Worm (Caenorhabditis elegans) whole organism, late embryonic: ENCODE measurements around the gene F40F8.12.

Experiments used
- C08G9.2 ChIP-seq: sonication (generic microtip); optimal IDR thresholded peaks from 2 replicates; lab custom pipeline; 2016; ENCODE audit warnings: mild to moderate bottlenecking, missing genetic modification characterization, moderate library complexity, missing compliant biosample characterization
- C38D4.7 ChIP-seq: fragments of 200-800 bp; sonication (Bioruptor generic); optimal IDR thresholded peaks from 2 replicates; lab custom pipeline; 2018; ENCODE audit warnings: mild to moderate bottlenecking, missing genetic modification characterization, moderate library complexity, missing compliant biosample characterization
- F13H6.1 ChIP-seq: sonication (generic microtip); optimal IDR thresholded peaks from 2 replicates; lab custom pipeline; 2016; ENCODE audit warnings: missing genetic modification characterization, missing compliant biosample characterization
- K02D7.2 ChIP-seq: sonication (generic microtip); optimal IDR thresholded peaks from 2 replicates; lab custom pipeline; 2017; ENCODE audit warnings: mild to moderate bottlenecking, missing genetic modification characterization, missing compliant biosample characterization
- K09A11.1 ChIP-seq: sonication (generic microtip); optimal IDR thresholded peaks from 2 replicates; lab custom pipeline; 2017; ENCODE audit warnings: antibody characterized with exemption, mild to moderate bottlenecking, missing genetic modification characterization, missing compliant biosample characterization; ENCODE audit not compliant: insufficient read depth
- T23F11.4 ChIP-seq: fragments of 200-800 bp; sonication (Bioruptor generic); optimal IDR thresholded peaks from 2 replicates; lab custom pipeline; 2018; ENCODE audit warnings: mild to moderate bottlenecking, missing genetic modification characterization, missing compliant biosample characterization
- ahr-1 ChIP-seq: sonication (generic microtip); optimal IDR thresholded peaks from 2 replicates; lab custom pipeline; 2016; ENCODE audit warnings: missing genetic modification characterization, missing compliant biosample characterization
- ama-1 ChIP-seq: fragments of 150-350 bp; optimal IDR thresholded peaks from 2 replicates; lab custom pipeline; 2014
- ceh-18 ChIP-seq: sonication (generic microtip); optimal IDR thresholded peaks from 2 replicates; lab custom pipeline; 2016; ENCODE audit warnings: missing genetic modification characterization, missing compliant biosample characterization
- ceh-2 ChIP-seq: sonication (generic microtip); optimal IDR thresholded peaks from 2 replicates; lab custom pipeline; 2016; ENCODE audit warnings: missing genotype, missing genetic modification characterization, missing compliant biosample characterization
- ceh-22 ChIP-seq: sonication (generic microtip); optimal IDR thresholded peaks from 2 replicates; lab custom pipeline; 2017; ENCODE audit warnings: missing biosample characterization, missing genetic modification characterization
- ceh-24 ChIP-seq: sonication (generic microtip); optimal IDR thresholded peaks from 2 replicates; lab custom pipeline; 2016; ENCODE audit warnings: mild to moderate bottlenecking, missing genetic modification characterization, missing compliant biosample characterization
- ceh-30 ChIP-seq: fragments of 150-350 bp; optimal IDR thresholded peaks from 2 replicates; lab custom pipeline; 2014; ENCODE audit warnings: missing biosample characterization, missing genetic modification characterization
- ceh-31 ChIP-seq: sonication (generic microtip); optimal IDR thresholded peaks from 2 replicates; lab custom pipeline; 2016; ENCODE audit warnings: missing genetic modification characterization, missing compliant biosample characterization
- ceh-48 ChIP-seq: sonication (generic microtip); optimal IDR thresholded peaks from 2 replicates; lab custom pipeline; 2016; ENCODE audit warnings: missing genetic modification characterization, inconsistent platforms, missing compliant biosample characterization
- ceh-9 ChIP-seq: sonication (generic microtip); optimal IDR thresholded peaks from 2 replicates; lab custom pipeline; 2016; ENCODE audit warnings: mild to moderate bottlenecking, missing genetic modification characterization, inconsistent platforms, missing compliant biosample characterization
- che-1 ChIP-seq: sonication (generic microtip); optimal IDR thresholded peaks from 2 replicates; lab custom pipeline; 2016; ENCODE audit warnings: mild to moderate bottlenecking, missing genetic modification characterization, missing compliant biosample characterization
- ets-4 ChIP-seq: sonication (generic microtip); optimal IDR thresholded peaks from 2 replicates; lab custom pipeline; 2016; ENCODE audit warnings: missing genetic modification characterization, missing compliant biosample characterization
- eyg-1 ChIP-seq: sonication (generic microtip); optimal IDR thresholded peaks from 2 replicates; lab custom pipeline; 2016; ENCODE audit warnings: missing genotype, missing genetic modification characterization, missing compliant biosample characterization
- fkh-6 ChIP-seq: sonication (generic microtip); optimal IDR thresholded peaks from 2 replicates; lab custom pipeline; 2016; ENCODE audit warnings: missing genetic modification characterization, missing compliant biosample characterization
- gmeb-2 ChIP-seq: sonication (generic microtip); optimal IDR thresholded peaks from 2 replicates; lab custom pipeline; 2016; ENCODE audit warnings: missing genetic modification characterization, inconsistent platforms, missing compliant biosample characterization
- hlh-6 ChIP-seq: sonication (generic microtip); optimal IDR thresholded peaks from 2 replicates; lab custom pipeline; 2016; ENCODE audit warnings: missing genotype, missing genetic modification characterization, missing compliant biosample characterization
- lim-6 ChIP-seq: sonication (generic microtip); optimal IDR thresholded peaks from 2 replicates; lab custom pipeline; 2016; ENCODE audit warnings: missing genetic modification characterization, missing compliant biosample characterization
- lin-11 ChIP-seq: fragments of 200-800 bp; sonication (Bioruptor generic); optimal IDR thresholded peaks from 2 replicates; lab custom pipeline; 2018; ENCODE audit warnings: mild to moderate bottlenecking, missing genetic modification characterization, missing compliant biosample characterization
- madf-2 ChIP-seq: sonication (generic microtip); optimal IDR thresholded peaks from 2 replicates; lab custom pipeline; 2017; ENCODE audit warnings: missing genetic modification characterization, missing compliant biosample characterization
- nfya-1 ChIP-seq: sonication (generic microtip); optimal IDR thresholded peaks from 2 replicates; lab custom pipeline; 2017; ENCODE audit warnings: missing genetic modification characterization, mild to moderate bottlenecking, missing compliant biosample characterization, antibody characterized with exemption, moderate library complexity
- npax-4 ChIP-seq: sonication (generic microtip); optimal IDR thresholded peaks from 2 replicates; lab custom pipeline; 2016; ENCODE audit warnings: missing genetic modification characterization, missing compliant biosample characterization
- odd-2 ChIP-seq: sonication (generic microtip); optimal IDR thresholded peaks from 2 replicates; lab custom pipeline; 2017; ENCODE audit warnings: antibody characterized with exemption, mild to moderate bottlenecking, missing genetic modification characterization, missing compliant biosample characterization
- pag-3 ChIP-seq: sonication (generic microtip); optimal IDR thresholded peaks from 2 replicates; lab custom pipeline; 2016; ENCODE audit warnings: missing compliant biosample characterization, missing genetic modification characterization, borderline replicate concordance
- pha-2 ChIP-seq: sonication (generic microtip); optimal IDR thresholded peaks from 2 replicates; lab custom pipeline; 2017; ENCODE audit warnings: mild to moderate bottlenecking, missing genetic modification characterization, missing compliant biosample characterization
- ttx-3 ChIP-seq: sonication (generic microtip); optimal IDR thresholded peaks from 2 replicates; lab custom pipeline; 2016; ENCODE audit warnings: missing genetic modification reagents, missing genetic modification characterization, missing compliant biosample characterization
- unc-3 ChIP-seq, 2 experiments: fragments of 200-800 bp in 1 of 2; sonication (Bioruptor generic) in 1 of 2; sonication (generic microtip) in 1 of 2; conservative IDR thresholded peaks in 1 of 2; optimal IDR thresholded peaks in 1 of 2; 2 replicates each; pipeline versions ENCODE4 v1.3.6 to Lab custom; 2016 to 2022; ENCODE audit warnings: missing compliant biosample characterization in 2 of 2, missing genetic modification characterization in 2 of 2, missing genetic modification reagents in 1 of 2
- unc-42 ChIP-seq: sonication (generic microtip); optimal IDR thresholded peaks from 2 replicates; lab custom pipeline; 2016; ENCODE audit warnings: missing genotype, missing genetic modification characterization, missing compliant biosample characterization
- unc-55 ChIP-seq: sonication (generic microtip); optimal IDR thresholded peaks from 2 replicates; lab custom pipeline; 2017; ENCODE audit warnings: missing biosample characterization, missing genetic modification reagents, missing genetic modification characterization
- ztf-16 ChIP-seq: sonication (generic microtip); optimal IDR thresholded peaks from 2 replicates; lab custom pipeline; 2017; ENCODE audit warnings: missing genetic modification characterization, missing compliant biosample characterization

F40F8.12 gene

ce11 chrII:11135773-11136172 is 6.2 kb downstream of the F40F8.12 start:
- TF ChIP-seq ahr-1: no peak
- TF ChIP-seq lim-6: no peak
- TF ChIP-seq ets-4 (tag; lab: Kevin White, UChicago): no peak
- TF ChIP-seq npax-4 (tag; lab: Kevin White, UChicago): no peak
- TF ChIP-seq F13H6.1 (tag; lab: Kevin White, UChicago): no peak
- TF ChIP-seq unc-55 (GFP tag; lab: Kevin White, UChicago): peak; percentile 76
- no peak for TF ChIP-seq T23F11.4
- TF ChIP-seq ceh-31 (tag; lab: Kevin White, UChicago): no peak

ce11 chrII:11140140-11140539 is 10.5 kb downstream of the F40F8.12 start, which contains the start of gene F40F8.4:
F40F8.4 (minus strand) TSS chrII:11140240.
- TF ChIP-seq madf-2 (tag; lab: Kevin White, UChicago) (no peak), hlh-6 (tag; lab: Kevin White, UChicago) (no peak), ceh-22 (tag; lab: Kevin White, UChicago) (no peak), C38D4.7 (GFP tag; lab: Kevin White, UChicago) (no peak), ztf-16 (tag; lab: Kevin White, UChicago) (no peak), nfya-1 (tag; lab: Kevin White, UChicago) (no peak), ttx-3 (tag; lab: Kevin White, UChicago) (no peak)

DNA sequence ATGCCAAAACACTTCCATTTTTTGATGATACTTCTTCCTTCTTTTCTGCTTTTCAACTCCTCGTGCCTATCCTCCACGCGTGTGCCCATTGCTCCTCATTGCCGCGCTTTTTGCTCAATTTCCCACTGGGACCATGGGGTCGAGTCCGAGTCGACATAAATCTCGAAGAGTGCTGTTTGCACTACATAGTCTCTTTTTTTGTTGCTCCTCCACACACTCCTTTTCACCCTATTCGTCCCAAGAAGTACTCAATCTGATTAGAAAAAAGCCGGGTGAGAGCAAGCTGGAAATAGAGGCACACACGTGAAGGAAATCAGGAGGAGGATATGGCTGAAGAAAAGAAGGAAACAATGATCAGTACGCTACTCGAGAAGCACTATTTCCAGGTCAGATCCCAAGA is 13.0 kb downstream of the F40F8.12 start, which contains the start of gene arrd-6:
arrd-6 (plus strand) TSS at position 169 of the 400 bp plus-strand sequence.
- no peak for TF ChIP-seq F13H6.1 (tag; lab: Kevin White, UChicago)
- TF ChIP-seq nfya-1 (tag; lab: Kevin White, UChicago): no peak
- no peak for TF ChIP-seq C08G9.2 (tag; lab: Kevin White, UChicago)
- TF ChIP-seq ceh-2 (tag; lab: Kevin White, UChicago): no peak
- TF ChIP-seq ceh-48 (tag; lab: Kevin White, UChicago): no peak
- no peak for TF ChIP-seq odd-2 (tag; lab: Kevin White, UChicago)
- no peak for TF ChIP-seq lin-11 (tag; lab: Kevin White, UChicago)
- no peak for TF ChIP-seq ceh-24 (tag; lab: Kevin White, UChicago)
- TF ChIP-seq che-1 (tag; lab: Kevin White, UChicago): no peak

DNA sequence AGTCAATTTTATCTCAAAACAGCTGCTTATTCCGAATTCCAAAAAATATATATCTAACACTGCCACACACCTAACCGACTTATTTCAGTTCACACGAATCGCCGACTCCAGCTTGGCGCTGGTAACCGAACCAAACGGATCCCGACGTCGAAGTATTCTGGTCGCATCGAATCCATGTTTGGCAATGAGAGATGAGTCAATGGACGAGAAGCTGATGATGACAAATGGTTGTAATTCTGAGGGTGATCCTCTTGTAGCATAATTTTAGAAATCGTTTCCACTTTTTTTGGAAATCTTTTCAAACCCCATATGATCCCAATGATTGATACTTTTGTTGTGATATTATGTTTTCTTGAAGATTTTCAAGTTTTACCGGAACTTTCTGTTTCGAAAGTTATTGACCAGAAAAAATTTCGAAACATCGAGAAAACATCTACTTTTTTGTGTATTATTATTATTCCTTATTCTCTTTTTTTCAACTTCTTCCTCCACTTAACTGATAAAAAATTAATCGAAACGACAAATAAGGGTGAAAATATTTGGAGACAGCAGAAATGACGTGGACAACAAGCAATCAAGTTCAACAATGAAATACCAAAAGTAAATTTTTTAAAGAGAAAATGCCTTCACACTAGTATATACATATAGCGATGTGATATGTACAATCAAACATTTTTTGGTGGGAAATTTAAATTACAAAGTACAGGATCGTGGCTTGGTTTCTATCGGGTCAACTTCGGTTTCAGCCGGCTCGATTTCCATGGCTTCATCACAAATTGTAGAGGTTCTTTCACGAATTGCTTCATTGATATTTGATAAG is 20.5 kb downstream of the F40F8.12 start:
- no peak for TF ChIP-seq pha-2 (tag; lab: Kevin White, UChicago)
- TF ChIP-seq gmeb-2 (tag; lab: Kevin White, UChicago): no peak
- TF ChIP-seq ceh-48 (tag; lab: Kevin White, UChicago): no peak
- no peak for TF ChIP-seq unc-42 (tag; lab: Kevin White, UChicago)
- TF ChIP-seq ztf-16 (tag; lab: Kevin White, UChicago): no peak
- TF ChIP-seq ama-1 (lab: Kevin White, UChicago): no peak
- TF ChIP-seq hlh-6 (tag; lab: Kevin White, UChicago): no peak
- TF ChIP-seq pag-3 (tag; lab: Kevin White, UChicago): no peak
- no peak for TF ChIP-seq K02D7.2 (tag; lab: Kevin White, UChicago)
- TF ChIP-seq ceh-9 (tag; lab: Kevin White, UChicago): no peak
- no peak for TF ChIP-seq eyg-1 (tag; lab: Kevin White, UChicago)
- TF ChIP-seq ceh-30 (tag; lab: Kevin White, UChicago): no peak
- TF ChIP-seq fkh-6: no peak
- no peak for TF ChIP-seq K09A11.1
- no peak for TF ChIP-seq C38D4.7 (GFP tag; lab: Kevin White, UChicago)
- TF ChIP-seq che-1 (tag; lab: Kevin White, UChicago): no peak
- no peak for TF ChIP-seq unc-3 (GFP tag; conservative IDR thresholded peaks at IDR 0.05; lab: Robert Waterston, UW)
- TF ChIP-seq unc-3 (tag; optimal IDR thresholded peaks at IDR 0.05; lab: Kevin White, UChicago): no peak
- TF ChIP-seq ceh-18 (tag; lab: Kevin White, UChicago): no peak
- no peak for TF ChIP-seq npax-4 (tag; lab: Kevin White, UChicago)
